Fruit fly (Drosophila melanogaster) whole organism, embryonic: ENCODE measurements around the gene RpS29.
A peak's percentile ranks its signal among the peaks of the same experiment; 100 is the strongest.

Experiments
- Aef1 ChIP-seq: fragments of 200-800 bp; sonication (Bioruptor generic); IDR thresholded peaks from 3 replicates; pipeline ENCODE4 v1.3.6; 2022; ENCODE audit warnings: missing biosample characterization, missing genetic modification characterization
- BEAF-32 ChIP-seq: fragments of 200-800 bp; sonication (Bioruptor generic); optimal IDR thresholded peaks from 3 replicates; lab custom pipeline; 2017; ENCODE audit warnings: missing biosample characterization, missing genetic modification characterization, mild to moderate bottlenecking, moderate library complexity, missing genetic modification reagents
- BtbVII ChIP-seq: fragments of 200-800 bp; sonication (Bioruptor generic); optimal IDR thresholded peaks from 3 replicates; lab custom pipeline; 2017; ENCODE audit warnings: missing biosample characterization, mild to moderate bottlenecking, missing genetic modification characterization
- CG12769 ChIP-seq: fragments of 200-800 bp; sonication (Bioruptor generic); optimal IDR thresholded peaks from 2 replicates; lab custom pipeline; 2019; ENCODE audit warnings: missing biosample characterization, mild to moderate bottlenecking, missing genetic modification characterization, moderate library complexity
- CG13296 ChIP-seq: fragments of 200-800 bp; sonication (Bioruptor generic); optimal IDR thresholded peaks from 3 replicates; lab custom pipeline; 2018; ENCODE audit warnings: missing biosample characterization, mild to moderate bottlenecking, missing genetic modification characterization
- CG1792 ChIP-seq: fragments of 200-800 bp; sonication (Bioruptor generic); optimal IDR thresholded peaks from 2 replicates; lab custom pipeline; 2016; ENCODE audit warnings: missing biosample characterization, missing genetic modification characterization
- CG18476 ChIP-seq: fragments of 200-800 bp; sonication (Bioruptor generic); optimal IDR thresholded peaks from 2 replicates; lab custom pipeline; 2016; ENCODE audit warnings: missing biosample characterization, mild to moderate bottlenecking, missing genetic modification characterization
- CG2120 ChIP-seq: fragments of 200-800 bp; sonication (Bioruptor generic); optimal IDR thresholded peaks from 3 replicates; lab custom pipeline; 2016; ENCODE audit warnings: missing biosample characterization, missing genetic modification characterization
- CG2199 ChIP-seq: fragments of 200-800 bp; sonication (Bioruptor generic); IDR thresholded peaks from 3 replicates; pipeline ENCODE4 v1.3.6; 2022; ENCODE audit warnings: missing biosample characterization, missing genetic modification characterization
- CG2712 ChIP-seq: fragments of 200-800 bp; optimal IDR thresholded peaks from 3 replicates; lab custom pipeline; 2019; ENCODE audit warnings: missing biosample characterization, mild to moderate bottlenecking, missing genetic modification characterization, moderate library complexity
- CG30020 ChIP-seq: fragments of 200-800 bp; optimal IDR thresholded peaks from 2 replicates; lab custom pipeline; 2019; ENCODE audit warnings: missing biosample characterization, mild to moderate bottlenecking, missing genetic modification characterization, moderate library complexity
- CG34376 ChIP-seq: fragments of 200-800 bp; sonication (Bioruptor generic); optimal IDR thresholded peaks from 2 replicates; lab custom pipeline; 2018; ENCODE audit warnings: missing biosample characterization, mild to moderate bottlenecking, missing genetic modification characterization
- CG3847 ChIP-seq: fragments of 200-800 bp; sonication (Bioruptor generic); IDR thresholded peaks from 2 replicates; pipeline ENCODE4 v1.3.6; 2022; ENCODE audit warnings: missing biosample characterization, missing genetic modification characterization
- CG4617 ChIP-seq: fragments of 200-800 bp; sonication (Bioruptor generic); optimal IDR thresholded peaks from 3 replicates; lab custom pipeline; 2016; ENCODE audit warnings: missing biosample characterization, missing genetic modification characterization, borderline replicate concordance
- CG5245 ChIP-seq: fragments of 200-800 bp; sonication (Bioruptor generic); optimal IDR thresholded peaks from 3 replicates; lab custom pipeline; 2016; ENCODE audit warnings: missing biosample characterization, missing genetic modification characterization
- CG7556 ChIP-seq: fragments of 200-800 bp; sonication (Bioruptor generic); optimal IDR thresholded peaks from 2 replicates; lab custom pipeline; 2017; ENCODE audit warnings: missing biosample characterization, mild to moderate bottlenecking, missing genetic modification characterization
- CG8089 ChIP-seq: fragments of 200-800 bp; sonication (Bioruptor generic); optimal IDR thresholded peaks from 3 replicates; lab custom pipeline; 2016; ENCODE audit warnings: missing biosample characterization, missing genetic modification characterization
- CG9876 ChIP-seq: fragments of 200-800 bp; sonication (Bioruptor generic); optimal IDR thresholded peaks from 2 replicates; lab custom pipeline; 2016; ENCODE audit warnings: missing biosample characterization, missing genetic modification characterization
- ERR ChIP-seq: fragments of 200-800 bp; sonication (Bioruptor generic); optimal IDR thresholded peaks from 2 replicates; lab custom pipeline; 2016; ENCODE audit warnings: missing biosample characterization, missing genetic modification characterization
- Fer1 ChIP-seq: fragments of 200-800 bp; sonication (Bioruptor generic); optimal IDR thresholded peaks from 2 replicates; lab custom pipeline; 2017; ENCODE audit warnings: missing biosample characterization, mild to moderate bottlenecking, missing genetic modification characterization
- HLH3B ChIP-seq: fragments of 200-800 bp; sonication (Bioruptor generic); IDR thresholded peaks from 2 replicates; pipeline ENCODE4 v1.3.6; 2022; ENCODE audit warnings: missing biosample characterization, missing genetic modification characterization
- HmgD ChIP-seq: fragments of 200-800 bp; sonication (Bioruptor generic); optimal IDR thresholded peaks from 3 replicates; lab custom pipeline; 2016; ENCODE audit warnings: missing biosample characterization, missing genetic modification characterization
- Hr78 ChIP-seq, 2 experiments: fragments of 200-800 bp in 1 of 2; fragments of >200 bp in 1 of 2; sonication (Bioruptor generic) in 1 of 2; optimal IDR thresholded peaks; 2 replicates each; lab custom pipeline; 2017 to 2019; ENCODE audit warnings: missing biosample characterization in 2 of 2, missing genetic modification characterization in 2 of 2, mild to moderate bottlenecking in 1 of 2, moderate library complexity in 1 of 2
- Hsf ChIP-seq: fragments of 200-800 bp; sonication (Bioruptor generic); optimal IDR thresholded peaks from 3 replicates; lab custom pipeline; 2016; ENCODE audit warnings: missing biosample characterization, missing genetic modification characterization
- Lim3 ChIP-seq: fragments of 200-800 bp; sonication (Bioruptor generic); IDR thresholded peaks from 2 replicates; pipeline ENCODE4 v1.3.6; 2022; ENCODE audit warnings: missing biosample characterization, missing genetic modification characterization
- Med ChIP-seq: fragments of 200-800 bp; sonication (Bioruptor generic); peaks from one replicate; lab custom pipeline; 2016; ENCODE audit warnings: missing biosample characterization, missing genetic modification characterization, mild to moderate bottlenecking, inconsistent platforms, moderate library complexity
- Sox100B ChIP-seq: fragments of 200-800 bp; sonication (Bioruptor generic); optimal IDR thresholded peaks from 3 replicates; lab custom pipeline; 2018; ENCODE audit warnings: missing biosample characterization, mild to moderate bottlenecking, missing genetic modification characterization
- Sry-δ ChIP-seq: fragments of 200-800 bp; sonication (Bioruptor generic); optimal IDR thresholded peaks from 2 replicates; lab custom pipeline; 2016; ENCODE audit warnings: missing biosample characterization, missing genetic modification characterization
- TFAM ChIP-seq: fragments of 200-800 bp; sonication (Bioruptor generic); optimal IDR thresholded peaks from 2 replicates; lab custom pipeline; 2017; ENCODE audit warnings: missing biosample characterization, missing genetic modification characterization, inconsistent platforms
- bcd ChIP-seq: fragments of 200-800 bp; sonication (Bioruptor generic); optimal IDR thresholded peaks from 2 replicates; lab custom pipeline; 2017; ENCODE audit warnings: missing biosample characterization, mild to moderate bottlenecking, missing genetic modification characterization
- chinmo ChIP-seq: fragments of 200-800 bp; sonication (Bioruptor generic); IDR thresholded peaks from 4 replicates; pipeline ENCODE4 v1.3.6; 2022; ENCODE audit warnings: missing biosample characterization, missing genetic modification characterization; ENCODE audit not compliant: partially characterized antibody
- cwo ChIP-seq: fragments of 200-800 bp; sonication (Bioruptor generic); optimal IDR thresholded peaks from 3 replicates; lab custom pipeline; 2017; ENCODE audit warnings: missing biosample characterization, missing genetic modification characterization, mild to moderate bottlenecking, moderate library complexity, missing genetic modification reagents
- da ChIP-seq: fragments of 200-800 bp; sonication (Bioruptor generic); optimal IDR thresholded peaks from 2 replicates; lab custom pipeline; 2016; ENCODE audit warnings: missing biosample characterization, missing genetic modification characterization
- dimm ChIP-seq: fragments of 200-800 bp; sonication (Bioruptor generic); IDR thresholded peaks from 2 replicates; pipeline ENCODE4 v1.3.6; 2022; ENCODE audit warnings: missing biosample characterization, missing genetic modification characterization
- en ChIP-seq: fragments of 200-800 bp; sonication (Bioruptor generic); optimal IDR thresholded peaks from 2 replicates; lab custom pipeline; 2016; ENCODE audit warnings: missing biosample characterization, missing genetic modification characterization
- ewg ChIP-seq: fragments of 200-800 bp; sonication (Bioruptor generic); optimal IDR thresholded peaks from 3 replicates; lab custom pipeline; 2017; ENCODE audit warnings: mild to moderate bottlenecking, missing biosample characterization, missing genetic modification reagents, missing genetic modification characterization
- mirr ChIP-seq: fragments of 200-800 bp; sonication (Bioruptor generic); optimal IDR thresholded peaks from 3 replicates; lab custom pipeline; 2018; ENCODE audit warnings: missing biosample characterization, mild to moderate bottlenecking, missing genetic modification characterization
- mld ChIP-seq: fragments of 200-800 bp; sonication (Bioruptor generic); IDR thresholded peaks from 3 replicates; pipeline ENCODE4 v1.3.6; 2022; ENCODE audit warnings: missing biosample characterization, missing genetic modification characterization; ENCODE audit not compliant: partially characterized antibody
- nerfin-1 ChIP-seq: fragments of 200-800 bp; sonication (Bioruptor generic); optimal IDR thresholded peaks from 3 replicates; lab custom pipeline; 2019; ENCODE audit warnings: missing biosample characterization, mild to moderate bottlenecking, missing genetic modification characterization, moderate library complexity
- pita ChIP-seq: fragments of 200-800 bp; sonication (Bioruptor generic); optimal IDR thresholded peaks from 2 replicates; lab custom pipeline; 2017; ENCODE audit warnings: missing biosample characterization, mild to moderate bottlenecking, missing genetic modification characterization
- pum ChIP-seq: fragments of 200-800 bp; sonication (Bioruptor generic); optimal IDR thresholded peaks from 2 replicates; lab custom pipeline; 2016; ENCODE audit warnings: missing biosample characterization, missing genetic modification characterization
- sens ChIP-seq: fragments of 200-800 bp; sonication (Bioruptor generic); peaks from one replicate; lab custom pipeline; 2016; ENCODE audit warnings: missing biosample characterization, missing genetic modification characterization
- sna ChIP-seq: fragments of 200-800 bp; sonication (Bioruptor generic); IDR thresholded peaks from 2 replicates; pipeline ENCODE4 v1.3.6; 2022; ENCODE audit warnings: missing biosample characterization, missing genetic modification characterization; ENCODE audit not compliant: partially characterized antibody
- tup ChIP-seq: fragments of 200-800 bp; sonication (Bioruptor generic); optimal IDR thresholded peaks from 2 replicates; lab custom pipeline; 2016; ENCODE audit warnings: missing biosample characterization, mild to moderate bottlenecking, missing genetic modification characterization, moderate library complexity
- twi ChIP-seq: fragments of 200-800 bp; optimal IDR thresholded peaks from 2 replicates; lab custom pipeline; 2019; ENCODE audit warnings: missing biosample characterization, mild to moderate bottlenecking, missing genetic modification characterization, moderate library complexity

The RpS29 gene

DNA sequence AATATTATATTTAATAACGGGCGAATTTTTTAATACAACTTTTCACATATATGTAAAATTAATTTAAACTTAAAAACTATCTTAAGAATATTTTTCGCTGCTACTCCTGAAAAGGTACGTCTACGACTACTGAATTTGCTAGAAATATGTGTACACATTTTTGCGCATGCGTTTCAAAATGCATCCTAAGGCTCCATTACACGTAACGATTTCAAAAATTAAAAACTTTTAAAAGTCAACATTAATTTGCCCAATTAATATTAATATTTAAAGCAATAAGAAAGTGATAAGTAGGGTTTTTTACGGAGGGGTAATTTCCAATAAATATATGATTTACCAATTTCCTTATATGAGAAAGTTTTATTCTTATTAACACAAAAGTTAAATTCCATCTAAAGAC, 47.1 kb upstream of the RpS29 start, which contains the start of gene FoxP (continued):
- TF ChIP-seq CG2712 (tag; lab: Kevin White, UChicago), result no peak

DNA sequence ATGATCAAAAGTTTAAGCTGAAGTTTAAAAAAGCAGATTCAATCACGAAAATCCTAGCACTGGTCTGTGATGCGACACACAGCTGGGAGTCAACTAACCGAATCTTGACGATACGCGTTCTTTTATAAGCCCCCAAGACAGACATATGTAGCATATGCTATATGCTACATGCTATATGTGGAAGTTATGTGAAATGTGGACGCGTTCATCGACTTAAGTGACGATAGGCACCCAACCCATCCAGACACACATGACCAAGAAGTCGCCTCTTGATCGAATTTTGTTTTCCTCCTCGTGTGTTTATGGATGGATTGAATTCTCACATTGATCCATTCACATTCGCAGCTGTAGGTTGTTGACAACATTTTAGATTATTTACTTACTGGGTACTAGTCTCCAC, 44.7 kb upstream of the RpS29 start, which contains the start of gene alphaTub85E:
alphaTub85E (minus strand) TSS at position 101 of the 400 bp plus-strand sequence.
- TF ChIP-seq CG13296 (GFP tag; lab: Kevin White, UChicago), result no peak
- no peak for TF ChIP-seq CG2120
- TF ChIP-seq CG30020 (tag; lab: Kevin White, UChicago), result no peak
- no peak for TF ChIP-seq Aef1 (GFP tag; lab: Robert Waterston, UW)
- TF ChIP-seq CG2199 (GFP tag; lab: Robert Waterston, UW), result 0 out of 3 replicates have a peak, but pooled peaks have one; percentile 45
- peak; percentile 20 for TF ChIP-seq twi (tag; lab: Kevin White, UChicago)
- no peak for TF ChIP-seq nerfin-1 (tag; lab: Kevin White, UChicago)
- TF ChIP-seq BEAF-32 (GFP tag; lab: Kevin White, UChicago), result no peak
- TF ChIP-seq Med (GFP tag; lab: Kevin White, UChicago), result peak; percentile 50
- no peak for TF ChIP-seq Hsf (GFP tag; lab: Kevin White, UChicago)
- TF ChIP-seq CG12769, result no peak
- TF ChIP-seq pita (GFP tag; lab: Kevin White, UChicago), result no peak
- TF ChIP-seq da (GFP tag; lab: Kevin White, UChicago), result no peak
- TF ChIP-seq pum (GFP tag; lab: Kevin White, UChicago), result no peak
- TF ChIP-seq en (GFP tag; lab: Kevin White, UChicago), result no peak
- TF ChIP-seq CG8089, result no peak
- TF ChIP-seq cwo (GFP tag; lab: Kevin White, UChicago), result no peak
- TF ChIP-seq TFAM, result no peak

- no peak for TF ChIP-seq Fer1 (GFP tag; lab: Kevin White, UChicago)
- TF ChIP-seq CG4617 (GFP tag; lab: Kevin White, UChicago), result no peak
- TF ChIP-seq sens (GFP tag; lab: Kevin White, UChicago), result peak; percentile 26
- TF ChIP-seq CG18476, result no peak
- no peak for TF ChIP-seq ERR (GFP tag; lab: Kevin White, UChicago)
- peak; percentile 58 for TF ChIP-seq Med (GFP tag; lab: Kevin White, UChicago)
- no peak for TF ChIP-seq Sox100B (GFP tag; lab: Kevin White, UChicago)
- TF ChIP-seq Sry-δ, result no peak
Observed at dm6 chr3R:9735151-9735550, 42.7 kb upstream of the RpS29 start.

DNA sequence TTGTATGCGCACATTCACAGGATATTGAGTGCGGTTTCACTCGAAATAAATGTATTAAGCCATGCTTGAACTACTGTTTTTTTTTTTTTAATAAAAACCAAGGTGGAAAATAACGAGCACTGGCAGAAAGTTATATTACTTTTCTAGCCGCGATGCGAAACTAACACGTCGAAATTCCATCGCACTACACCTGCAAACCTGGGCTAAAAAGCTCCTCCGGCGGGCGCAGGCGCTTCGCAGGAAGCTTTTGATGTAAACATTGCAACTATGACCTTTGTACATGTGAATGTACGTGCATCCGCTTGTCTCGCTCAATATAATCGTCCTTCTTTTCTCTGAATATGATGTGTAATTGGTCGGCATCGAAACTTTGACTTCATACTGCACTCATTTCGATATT, 38.0 kb upstream of the RpS29 start, which contains the start of gene side-VII:
side-VII (minus strand) TSS at position 187 of the 400 bp plus-strand sequence.
- TF ChIP-seq nerfin-1 (tag; lab: Kevin White, UChicago) (peak; percentile 96), CG9876 (GFP tag; lab: Kevin White, UChicago) (no peak), ewg (GFP tag; lab: Kevin White, UChicago) (peak; percentile 82), CG7556 (GFP tag; lab: Kevin White, UChicago) (no peak), dimm (GFP tag; lab: Robert Waterston, UW) (no peak), mirr (GFP tag; lab: Kevin White, UChicago) (no peak), HmgD (GFP tag; lab: Kevin White, UChicago) (no peak), CG5245 (no peak), mld (GFP tag; lab: Robert Waterston, UW) (0 out of 3 replicates have a peak, but pooled peaks have one; percentile 4), Hr78 (GFP tag; optimal IDR thresholded peaks at IDR 0.05; lab: Kevin White, UChicago) (peak in 1 of 2 experiments; percentile 29), chinmo (GFP tag; lab: Robert Waterston, UW) (0 out of 4 replicates have a peak, but pooled peaks have one; percentile 45), bcd (GFP tag; lab: Kevin White, UChicago) (no peak), BtbVII (GFP tag; lab: Kevin White, UChicago) (no peak), Lim3 (GFP tag; lab: Robert Waterston, UW) (no peak), sna (GFP tag; lab: Robert Waterston, UW) (0 out of 2 replicates have a peak, but pooled peaks have one; percentile 13), HLH3B (GFP tag; lab: Robert Waterston, UW) (0 out of 2 replicates have a peak, but pooled peaks have one; percentile 28), CG3847 (GFP tag; lab: Robert Waterston, UW) (no peak), CG1792 (GFP tag; lab: Kevin White, UChicago) (no peak), CG34376 (no peak), tup (GFP tag; lab: Kevin White, UChicago) (no peak)
